Fruit fly (Drosophila melanogaster) whole organism, adult: ENCODE measurements around the gene CG10097.

Source experiments
- CG11617 ChIP-seq: fragments of 200-800 bp; sonication (Bioruptor generic); optimal IDR thresholded peaks from 2 replicates; lab custom pipeline; 2017; ENCODE audit warnings: mild to moderate bottlenecking, missing biosample characterization, missing genetic modification reagents, missing genetic modification characterization
- CG12768 ChIP-seq: fragments of 200-800 bp; sonication (Bioruptor generic); optimal IDR thresholded peaks from 2 replicates; lab custom pipeline; 2017; ENCODE audit warnings: missing biosample characterization, missing genetic modification characterization, mild to moderate bottlenecking, moderate library complexity, missing genetic modification reagents
- CG14711 ChIP-seq: fragments of 200-800 bp; sonication (Bioruptor generic); optimal IDR thresholded peaks from 2 replicates; lab custom pipeline; 2018; ENCODE audit warnings: missing biosample characterization, mild to moderate bottlenecking, missing genetic modification characterization, moderate library complexity
- CG1620 ChIP-seq: fragments of 200-800 bp; sonication (Bioruptor generic); optimal IDR thresholded peaks from 2 replicates; lab custom pipeline; 2016; ENCODE audit warnings: missing biosample characterization, missing genetic modification characterization
- CG33017 ChIP-seq: fragments of 200-800 bp; sonication (Bioruptor generic); optimal IDR thresholded peaks from 2 replicates; lab custom pipeline; 2018; ENCODE audit warnings: missing biosample characterization, mild to moderate bottlenecking, missing genetic modification characterization, moderate library complexity
- CG5204 ChIP-seq: fragments of 200-800 bp; sonication (Bioruptor generic); optimal IDR thresholded peaks from 2 replicates; lab custom pipeline; 2016; ENCODE audit warnings: missing biosample characterization, missing genetic modification characterization
- CG7045 ChIP-seq: fragments of 200-800 bp; sonication (Bioruptor generic); optimal IDR thresholded peaks from 2 replicates; lab custom pipeline; 2017; ENCODE audit warnings: missing biosample characterization, mild to moderate bottlenecking, missing genetic modification characterization
- CG7101 ChIP-seq: fragments of 200-800 bp; sonication (Bioruptor generic); optimal IDR thresholded peaks from 2 replicates; lab custom pipeline; 2018; ENCODE audit warnings: missing biosample characterization, mild to moderate bottlenecking, missing genetic modification characterization, moderate library complexity
- Clk ChIP-seq: fragments of 200-800 bp; sonication (Bioruptor generic); optimal IDR thresholded peaks from 2 replicates; lab custom pipeline; 2017; ENCODE audit warnings: missing biosample characterization, missing genetic modification characterization
- Crg-1 ChIP-seq: fragments of 200-800 bp; sonication (Bioruptor generic); optimal IDR thresholded peaks from 2 replicates; lab custom pipeline; 2016; ENCODE audit warnings: missing biosample characterization, missing genetic modification characterization
- Hr96 ChIP-seq: fragments of 200-800 bp; sonication (Bioruptor generic); optimal IDR thresholded peaks from 2 replicates; lab custom pipeline; 2016; ENCODE audit warnings: missing biosample characterization, missing genetic modification characterization
- Mnt ChIP-seq: fragments of 200-800 bp; sonication (Bioruptor generic); optimal IDR thresholded peaks from 2 replicates; lab custom pipeline; 2016; ENCODE audit warnings: missing biosample characterization, mild to moderate bottlenecking, missing genetic modification characterization
- bab1 ChIP-seq: fragments of 200-800 bp; sonication (Bioruptor generic); optimal IDR thresholded peaks from 3 replicates; lab custom pipeline; 2019; ENCODE audit warnings: missing biosample characterization, mild to moderate bottlenecking, missing genetic modification characterization, moderate library complexity
- cic ChIP-seq: fragments of 200-800 bp; sonication (Bioruptor generic); optimal IDR thresholded peaks from 2 replicates; lab custom pipeline; 2017; ENCODE audit warnings: missing biosample characterization, mild to moderate bottlenecking, missing genetic modification characterization, moderate library complexity
- cnc ChIP-seq, 2 experiments: fragments of >200 bp; optimal IDR thresholded peaks; 2 replicates each; lab custom pipeline; 2017
- kay ChIP-seq: fragments of 200-800 bp; sonication (Bioruptor generic); peaks from one replicate; lab custom pipeline; 2016; ENCODE audit warnings: missing biosample characterization, missing genetic modification characterization, borderline replicate concordance
- ovo ChIP-seq: fragments of 200-800 bp; sonication (Bioruptor generic); optimal IDR thresholded peaks from 2 replicates; lab custom pipeline; 2016; ENCODE audit warnings: missing biosample characterization, missing genetic modification characterization
- pad ChIP-seq: fragments of 200-800 bp; sonication (Bioruptor generic); optimal IDR thresholded peaks from 3 replicates; lab custom pipeline; 2017; ENCODE audit warnings: missing biosample characterization, missing genetic modification characterization, mild to moderate bottlenecking, moderate library complexity, missing genetic modification reagents
- tj ChIP-seq: fragments of 200-800 bp; sonication (Bioruptor generic); optimal IDR thresholded peaks from 3 replicates; lab custom pipeline; 2017; ENCODE audit warnings: missing biosample characterization, mild to moderate bottlenecking, missing genetic modification characterization, moderate library complexity
- toe ChIP-seq: fragments of 200-800 bp; sonication (Bioruptor generic); optimal IDR thresholded peaks from 2 replicates; lab custom pipeline; 2016; ENCODE audit warnings: missing biosample characterization, missing genetic modification characterization

CG10097 gene

dm6 chr3R:12376828-12377227 is 19.0 kb downstream of the CG10097 start, which contains the start of gene GstD6:
Gene GstD6 (plus strand): TSS chr3R:12377128.
- no peak for TF ChIP-seq Crg-1
- TF ChIP-seq cnc (optimal IDR thresholded peaks at IDR 0.05; lab: Kevin White, UChicago), result no peak
- no peak for TF ChIP-seq Clk (GFP tag; lab: Kevin White, UChicago)
- no peak for TF ChIP-seq CG1620 (GFP tag; lab: Kevin White, UChicago)
- TF ChIP-seq kay (GFP tag; lab: Kevin White, UChicago), result no peak
- no peak for TF ChIP-seq CG12768 (GFP tag; lab: Kevin White, UChicago)
- TF ChIP-seq CG11617 (GFP tag; lab: Kevin White, UChicago), result no peak

dm6 chr3R:12375258-12375783 is 20.5 kb downstream of the CG10097 start, which contains the start of gene GstD5:
Gene GstD5 (plus strand): TSS chr3R:12375733.
- TF ChIP-seq Crg-1 (no peak), CG7101 (tag; lab: Kevin White, UChicago) (no peak), cnc (optimal IDR thresholded peaks at IDR 0.05; lab: Kevin White, UChicago) (no peak), CG7045 (GFP tag; lab: Kevin White, UChicago) (no peak), ovo (GFP tag; lab: Kevin White, UChicago) (no peak), tj (no peak), Mnt (no peak)

dm6 chr3R:12373800-12374199 is 22.0 kb downstream of the CG10097 start, which contains the start of gene GstD4:
Gene GstD4 (plus strand): TSS chr3R:12374100.
- TF ChIP-seq cnc (optimal IDR thresholded peaks at IDR 0.05; lab: Kevin White, UChicago) (no peak), tj (no peak)

- TF ChIP-seq kay (GFP tag; lab: Kevin White, UChicago), result peak; percentile 50
- TF ChIP-seq cnc (optimal IDR thresholded peaks at IDR 0.05; lab: Kevin White, UChicago), result no peak
These were observed 23.0 kb downstream of the CG10097 start, which contains the start of gene GstD3 for dm6 chr3R:12372800-12373199. Gene GstD3 (plus strand): TSS chr3R:12373068.

dm6 chr3R:12371671-12372070 is 24.1 kb downstream of the CG10097 start, which contains the start of gene GstD2:
Gene GstD2 (plus strand): TSS chr3R:12371971.
- TF ChIP-seq CG7101 (tag; lab: Kevin White, UChicago), result no peak
- TF ChIP-seq cnc (optimal IDR thresholded peaks at IDR 0.05; lab: Kevin White, UChicago), result peak in 1 of 2 experiments; percentile 48
- TF ChIP-seq toe (GFP tag; lab: Kevin White, UChicago), result no peak

- TF ChIP-seq tj, result peak; percentile 51
- TF ChIP-seq Crg-1, result no peak
These were observed 25.2 kb downstream of the CG10097 start for dm6 chr3R:12370643-12370995.

- TF ChIP-seq Mnt (no peak), ovo (GFP tag; lab: Kevin White, UChicago) (no peak), CG12768 (GFP tag; lab: Kevin White, UChicago) (no peak), pad (GFP tag; lab: Kevin White, UChicago) (no peak), Crg-1 (no peak), CG33017 (tag; lab: Kevin White, UChicago) (no peak), bab1 (GFP tag; lab: Kevin White, UChicago) (no peak), cic (no peak), CG14711 (peak; percentile 12), Clk (GFP tag; lab: Kevin White, UChicago) (no peak), cnc (optimal IDR thresholded peaks at IDR 0.05; lab: Kevin White, UChicago) (peak; percentile 91 to 97), CG5204 (GFP tag; lab: Kevin White, UChicago) (peak; percentile 8), kay (GFP tag; lab: Kevin White, UChicago) (peak; percentile 90)
These were observed 25.8 kb downstream of the CG10097 start for dm6 chr3R:12369793-12370642.

dm6 chr3R:12369135-12369792 is 26.5 kb downstream of the CG10097 start, which contains the start of gene GstD1:
Gene GstD1 (minus strand): TSS chr3R:12369268.
- TF ChIP-seq pad (GFP tag; lab: Kevin White, UChicago) (peak; percentile 49), cic (peak; percentile 97), CG12768 (GFP tag; lab: Kevin White, UChicago) (peak; percentile 92), tj (peak; percentile 67), kay (GFP tag; lab: Kevin White, UChicago) (peak; percentile 97), Clk (GFP tag; lab: Kevin White, UChicago) (peak; percentile 92), CG11617 (GFP tag; lab: Kevin White, UChicago) (peak; percentile 69), Mnt (peak; percentile 90), CG14711 (peak; percentile 13), Hr96 (GFP tag; lab: Kevin White, UChicago) (peak; percentile 48), CG33017 (tag; lab: Kevin White, UChicago) (peak; percentile 23), toe (GFP tag; lab: Kevin White, UChicago) (peak; percentile 81), CG7045 (GFP tag; lab: Kevin White, UChicago) (peak; percentile 60), bab1 (GFP tag; lab: Kevin White, UChicago) (peak; percentile 80), CG5204 (GFP tag; lab: Kevin White, UChicago) (peak; percentile 54), CG1620 (GFP tag; lab: Kevin White, UChicago) (peak; percentile 69), CG7101 (tag; lab: Kevin White, UChicago) (peak; percentile 56), cnc (optimal IDR thresholded peaks at IDR 0.05; lab: Kevin White, UChicago) (peak in 1 of 2 experiments; percentile 85), ovo (GFP tag; lab: Kevin White, UChicago) (peak; percentile 89), Crg-1 (no peak)
